Worm (Caenorhabditis elegans) whole organism, L4 larva: Measurements from ENCODE around the gene pcn-1.

ENCODE experiments used
- F49E8.2 ChIP-seq: sonication (generic microtip); optimal IDR thresholded peaks from 2 replicates; lab custom pipeline; 2016; ENCODE audit warnings: missing compliant biosample characterization, mild to moderate bottlenecking, missing genetic modification characterization, borderline replicate concordance
- ZK546.5 ChIP-seq, 2 experiments: sonication (generic microtip); optimal IDR thresholded peaks; 2 replicates each; lab custom pipeline; 2017; ENCODE audit warnings: missing biosample characterization in 2 of 2, missing genetic modification characterization in 2 of 2
- ama-1 ChIP-seq: fragments of 150-350 bp; optimal IDR thresholded peaks from 2 replicates; lab custom pipeline; 2014; ENCODE audit warnings: inconsistent platforms, mixed read lengths
- daf-19 ChIP-seq: fragments of 200-800 bp; sonication (Bioruptor generic); conservative IDR thresholded peaks from 2 replicates; pipeline ENCODE4 v1.3.6; 2022; ENCODE audit warnings: missing genetic modification characterization, missing compliant biosample characterization
- egl-27 ChIP-seq: sonication (generic microtip); optimal IDR thresholded peaks from 3 replicates; lab custom pipeline; 2017; ENCODE audit warnings: missing biosample characterization, missing genetic modification reagents, missing genetic modification characterization
- lin-15B ChIP-seq: fragments of 150-350 bp; sonication (generic microtip); optimal IDR thresholded peaks from 3 replicates; lab custom pipeline; 2014; ENCODE audit warnings: missing biosample characterization, missing genetic modification characterization
- lin-29 ChIP-seq: fragments of 200-800 bp; sonication (Bioruptor generic); IDR thresholded peaks from 2 replicates; pipeline ENCODE4 v1.3.6; 2022; ENCODE audit warnings: missing genetic modification reagents, missing genetic modification characterization, missing compliant biosample characterization
- nhr-28 ChIP-seq: fragments of 150-350 bp; optimal IDR thresholded peaks from 2 replicates; lab custom pipeline; 2014; ENCODE audit warnings: missing biosample characterization, missing genetic modification characterization
- nhr-76 ChIP-seq: fragments of 150-350 bp; optimal IDR thresholded peaks from 2 replicates; lab custom pipeline; 2014; ENCODE audit warnings: missing biosample characterization, missing genetic modification characterization
- php-3 ChIP-seq: fragments of 200-800 bp; sonication (Bioruptor generic); IDR thresholded peaks from 2 replicates; pipeline ENCODE4 v1.3.6; 2022; ENCODE audit warnings: missing genetic modification reagents, missing genetic modification characterization, missing compliant biosample characterization
- unc-39 ChIP-seq: sonication (generic microtip); optimal IDR thresholded peaks from 2 replicates; lab custom pipeline; 2017; ENCODE audit warnings: missing biosample characterization, missing genetic modification characterization

DNA sequence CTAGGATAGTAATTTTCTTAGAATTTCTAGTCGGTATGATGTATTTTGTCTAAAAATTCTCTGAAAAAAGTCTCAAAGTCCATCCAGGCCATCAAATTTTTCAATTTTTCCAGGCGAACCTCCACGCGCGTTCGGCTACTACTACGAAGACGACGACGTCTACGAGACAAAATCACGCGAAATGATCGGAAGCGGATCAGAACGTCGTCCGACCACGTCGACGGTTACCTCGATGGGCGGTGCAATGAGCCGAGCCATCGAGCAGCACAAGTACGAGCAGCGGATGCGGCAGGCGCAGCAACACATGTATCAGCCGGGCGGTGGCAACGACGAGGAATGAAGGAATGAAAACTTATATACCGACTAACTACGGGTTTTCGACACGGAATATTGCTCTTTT, 35.6 kb downstream of the pcn-1 start:
- TF ChIP-seq nhr-28 (tag; lab: Kevin White, UChicago) (no peak), php-3 (no peak), unc-39 (tag; lab: Kevin White, UChicago) (no peak), egl-27 (tag; lab: Kevin White, UChicago) (no peak), lin-29 (GFP tag; lab: Robert Waterston, UW) (no peak), ama-1 (lab: Kevin White, UChicago) (no peak), lin-15B (tag; lab: Kevin White, UChicago) (no peak), nhr-76 (tag; lab: Kevin White, UChicago) (no peak), F49E8.2 (tag; lab: Kevin White, UChicago) (no peak), daf-19 (no peak), ZK546.5 (tag; optimal IDR thresholded peaks at IDR 0.05; lab: Kevin White, UChicago) (no peak)
